Fruit fly (Drosophila melanogaster) whole organism, embryonic: ENCODE results near the gene Larp7.

Source experiments
- Atf-2 ChIP-seq: fragments of 200-800 bp; sonication (Bioruptor generic); optimal IDR thresholded peaks from 2 replicates; lab custom pipeline; 2016; ENCODE audit warnings: missing biosample characterization, missing genetic modification characterization
- B-H2 ChIP-seq: fragments of 200-800 bp; sonication (Bioruptor generic); optimal IDR thresholded peaks from 2 replicates; lab custom pipeline; 2018; ENCODE audit warnings: missing biosample characterization, mild to moderate bottlenecking, missing genetic modification characterization
- CG10462 ChIP-seq: fragments of 200-800 bp; sonication (Bioruptor generic); optimal IDR thresholded peaks from 2 replicates; lab custom pipeline; 2016; ENCODE audit warnings: missing biosample characterization, missing genetic modification characterization
- CG10565 ChIP-seq: fragments of 200-800 bp; sonication (Bioruptor generic); optimal IDR thresholded peaks from 3 replicates; lab custom pipeline; 2016; ENCODE audit warnings: missing biosample characterization, mild to moderate bottlenecking, missing genetic modification characterization
- CG11093 ChIP-seq: fragments of 200-800 bp; sonication (Bioruptor generic); IDR thresholded peaks from 3 replicates; pipeline ENCODE4 v1.3.6; 2022; ENCODE audit warnings: missing biosample characterization, missing genetic modification characterization
- CG11398 ChIP-seq: fragments of 200-800 bp; sonication (Bioruptor generic); optimal IDR thresholded peaks from 2 replicates; lab custom pipeline; 2016; ENCODE audit warnings: missing biosample characterization, missing genetic modification characterization
- CG12659 ChIP-seq: fragments of 200-800 bp; sonication (Bioruptor generic); optimal IDR thresholded peaks from 3 replicates; lab custom pipeline; 2017; ENCODE audit warnings: mild to moderate bottlenecking, missing biosample characterization, missing genetic modification reagents, missing genetic modification characterization
- CG13296 ChIP-seq: fragments of 200-800 bp; sonication (Bioruptor generic); optimal IDR thresholded peaks from 3 replicates; lab custom pipeline; 2018; ENCODE audit warnings: missing biosample characterization, mild to moderate bottlenecking, missing genetic modification characterization
- CG14050 ChIP-seq: fragments of 200-800 bp; sonication (Bioruptor generic); IDR thresholded peaks from 3 replicates; pipeline ENCODE4 v1.3.6; 2022; ENCODE audit warnings: missing biosample characterization, missing genetic modification characterization
- CG14860 ChIP-seq: fragments of 200-800 bp; sonication (Bioruptor generic); IDR thresholded peaks from 3 replicates; pipeline ENCODE4 v1.3.6; 2022; ENCODE audit warnings: missing biosample characterization, missing genetic modification characterization; ENCODE audit not compliant: partially characterized antibody
- CG1603 ChIP-seq: fragments of 200-800 bp; sonication (Bioruptor generic); optimal IDR thresholded peaks from 2 replicates; lab custom pipeline; 2019; ENCODE audit warnings: missing biosample characterization, mild to moderate bottlenecking, missing genetic modification characterization, moderate library complexity
- CG2129 ChIP-seq: fragments of 200-800 bp; sonication (Bioruptor generic); IDR thresholded peaks from 2 replicates; pipeline ENCODE4 v1.3.6; 2022; ENCODE audit warnings: missing biosample characterization, missing genetic modification characterization; ENCODE audit not compliant: partially characterized antibody
- CG2712 ChIP-seq: fragments of 200-800 bp; optimal IDR thresholded peaks from 3 replicates; lab custom pipeline; 2019; ENCODE audit warnings: missing biosample characterization, mild to moderate bottlenecking, missing genetic modification characterization, moderate library complexity
- CG30020 ChIP-seq: fragments of 200-800 bp; optimal IDR thresholded peaks from 2 replicates; lab custom pipeline; 2019; ENCODE audit warnings: missing biosample characterization, mild to moderate bottlenecking, missing genetic modification characterization, moderate library complexity
- CG30403 ChIP-seq: fragments of 200-800 bp; sonication (Bioruptor generic); optimal IDR thresholded peaks from 3 replicates; lab custom pipeline; 2016; ENCODE audit warnings: missing biosample characterization, missing genetic modification characterization
- CG3281 ChIP-seq: fragments of 200-800 bp; sonication (Bioruptor generic); optimal IDR thresholded peaks from 3 replicates; lab custom pipeline; 2017; ENCODE audit warnings: missing biosample characterization, mild to moderate bottlenecking, missing genetic modification characterization
- CG33557 ChIP-seq: fragments of 200-800 bp; sonication (Bioruptor generic); optimal IDR thresholded peaks from 2 replicates; lab custom pipeline; 2019; ENCODE audit warnings: missing biosample characterization, mild to moderate bottlenecking, missing genetic modification characterization, moderate library complexity
- CG3407 ChIP-seq: fragments of 200-800 bp; sonication (Bioruptor generic); optimal IDR thresholded peaks from 2 replicates; lab custom pipeline; 2018; ENCODE audit warnings: missing biosample characterization, mild to moderate bottlenecking, missing genetic modification characterization
- CG4360 ChIP-seq: fragments of 200-800 bp; sonication (Bioruptor generic); IDR thresholded peaks from 2 replicates; pipeline ENCODE4 v1.3.6; 2022; ENCODE audit warnings: missing biosample characterization, missing genetic modification characterization
- CG5245 ChIP-seq: fragments of 200-800 bp; sonication (Bioruptor generic); optimal IDR thresholded peaks from 3 replicates; lab custom pipeline; 2016; ENCODE audit warnings: missing biosample characterization, missing genetic modification characterization
- CG6272 ChIP-seq: fragments of 200-800 bp; sonication (Bioruptor generic); IDR thresholded peaks from 2 replicates; pipeline ENCODE4 v1.3.6; 2022; ENCODE audit warnings: missing biosample characterization, missing genetic modification characterization
- CG7839 ChIP-seq: fragments of 200-800 bp; sonication (Bioruptor generic); optimal IDR thresholded peaks from 3 replicates; lab custom pipeline; 2018; ENCODE audit warnings: missing biosample characterization, mild to moderate bottlenecking, missing genetic modification characterization, moderate library complexity
- CG8388 ChIP-seq: fragments of 200-800 bp; sonication (Bioruptor generic); optimal IDR thresholded peaks from 2 replicates; lab custom pipeline; 2019; ENCODE audit warnings: missing biosample characterization, mild to moderate bottlenecking, missing genetic modification characterization, moderate library complexity
- CG8765 ChIP-seq: fragments of 200-800 bp; sonication (Bioruptor generic); IDR thresholded peaks from 2 replicates; pipeline ENCODE4 v1.3.6; 2022; ENCODE audit warnings: missing biosample characterization, missing genetic modification characterization
- Chrac-16 ChIP-seq: fragments of 200-800 bp; sonication (Bioruptor generic); optimal IDR thresholded peaks from 3 replicates; lab custom pipeline; 2016; ENCODE audit warnings: missing biosample characterization, missing genetic modification characterization
- D19B ChIP-seq: fragments of 200-800 bp; sonication (Bioruptor generic); optimal IDR thresholded peaks from 2 replicates; lab custom pipeline; 2017; ENCODE audit warnings: missing biosample characterization, mild to moderate bottlenecking, missing genetic modification characterization
- Dp ChIP-seq: fragments of 200-800 bp; sonication (Bioruptor generic); optimal IDR thresholded peaks from 2 replicates; lab custom pipeline; 2018; ENCODE audit warnings: missing biosample characterization, mild to moderate bottlenecking, missing genetic modification characterization, moderate library complexity
- Dref ChIP-seq: fragments of 200-800 bp; sonication (Bioruptor generic); IDR thresholded peaks from 2 replicates; pipeline ENCODE4 v1.3.6; 2022; ENCODE audit warnings: missing biosample characterization, missing genetic modification characterization
- Drgx ChIP-seq: fragments of 200-800 bp; sonication (Bioruptor generic); IDR thresholded peaks from 2 replicates; pipeline ENCODE4 v1.3.6; 2022; ENCODE audit warnings: missing biosample characterization, missing genetic modification characterization
- Hr3 ChIP-seq: fragments of 200-800 bp; sonication (Bioruptor generic); optimal IDR thresholded peaks from 3 replicates; lab custom pipeline; 2016; ENCODE audit warnings: missing biosample characterization, missing genetic modification characterization
- Kr ChIP-seq: fragments of 200-800 bp; sonication (Bioruptor generic); optimal IDR thresholded peaks from 2 replicates; lab custom pipeline; 2017; ENCODE audit warnings: missing biosample characterization, mild to moderate bottlenecking, missing genetic modification characterization
- Nf-YC ChIP-seq: fragments of 200-800 bp; optimal IDR thresholded peaks from 3 replicates; lab custom pipeline; 2019; ENCODE audit warnings: missing biosample characterization, mild to moderate bottlenecking, missing genetic modification characterization, moderate library complexity
- Rfx ChIP-seq: fragments of 200-800 bp; sonication (Bioruptor generic); IDR thresholded peaks from 2 replicates; pipeline ENCODE4 v1.3.6; 2022; ENCODE audit warnings: missing biosample characterization, missing genetic modification characterization
- Sry-β ChIP-seq: fragments of 200-800 bp; sonication (Bioruptor generic); optimal IDR thresholded peaks from 2 replicates; lab custom pipeline; 2018; ENCODE audit warnings: missing biosample characterization, mild to moderate bottlenecking, missing genetic modification characterization, moderate library complexity
- crp ChIP-seq, 2 experiments: fragments of 200-800 bp; sonication (Bioruptor generic); optimal IDR thresholded peaks; 2 replicates in 1 of 2; 3 replicates in 1 of 2; lab custom pipeline; 2017; ENCODE audit warnings: missing biosample characterization in 2 of 2, missing genetic modification characterization in 2 of 2, mild to moderate bottlenecking in 1 of 2, moderate library complexity in 1 of 2
- emc ChIP-seq: fragments of 200-800 bp; sonication (Bioruptor generic); optimal IDR thresholded peaks from 2 replicates; lab custom pipeline; 2016; ENCODE audit warnings: missing biosample characterization, missing genetic modification characterization
- gcm ChIP-seq: fragments of 200-800 bp; sonication (Bioruptor generic); optimal IDR thresholded peaks from 2 replicates; lab custom pipeline; 2019; ENCODE audit warnings: missing biosample characterization, mild to moderate bottlenecking, missing genetic modification characterization, moderate library complexity
- gro ChIP-seq: fragments of 200-800 bp; sonication (Bioruptor generic); optimal IDR thresholded peaks from 2 replicates; lab custom pipeline; 2016; ENCODE audit warnings: missing biosample characterization, missing genetic modification characterization
- her ChIP-seq: fragments of 200-800 bp; sonication (Bioruptor generic); optimal IDR thresholded peaks from 2 replicates; lab custom pipeline; 2016; ENCODE audit warnings: missing biosample characterization, missing genetic modification characterization
- lola ChIP-seq, 3 experiments: fragments of >200 bp in 2 of 3; fragments of 200-800 bp in 1 of 3; sonication (Bioruptor generic) in 1 of 3; optimal IDR thresholded peaks; 2 replicates each; lab custom pipeline; 2017 to 2019; ENCODE audit warnings: missing biosample characterization in 3 of 3, missing genetic modification characterization in 3 of 3, mild to moderate bottlenecking in 1 of 3, moderate library complexity in 1 of 3
- org-1 ChIP-seq: fragments of 200-800 bp; sonication (Bioruptor generic); optimal IDR thresholded peaks from 2 replicates; lab custom pipeline; 2017; ENCODE audit warnings: missing biosample characterization, missing genetic modification characterization
- ranshi ChIP-seq: fragments of 200-800 bp; sonication (Bioruptor generic); IDR thresholded peaks from 2 replicates; pipeline ENCODE4 v1.3.6; 2022; ENCODE audit warnings: missing biosample characterization, missing genetic modification characterization
- run ChIP-seq: fragments of 200-800 bp; sonication (Bioruptor generic); optimal IDR thresholded peaks from 3 replicates; lab custom pipeline; 2018; ENCODE audit warnings: missing biosample characterization, mild to moderate bottlenecking, missing genetic modification characterization
- sd ChIP-seq: fragments of 200-800 bp; sonication (Bioruptor generic); optimal IDR thresholded peaks from 3 replicates; lab custom pipeline; 2018; ENCODE audit warnings: missing biosample characterization, mild to moderate bottlenecking, missing genetic modification characterization, moderate library complexity
- sim ChIP-seq: fragments of 200-800 bp; sonication (Bioruptor generic); IDR thresholded peaks from 2 replicates; pipeline ENCODE4 v1.3.6; 2022; ENCODE audit warnings: missing biosample characterization, missing genetic modification characterization
- slou ChIP-seq: fragments of 200-800 bp; sonication (Bioruptor generic); optimal IDR thresholded peaks from 3 replicates; lab custom pipeline; 2016; ENCODE audit warnings: missing biosample characterization, missing genetic modification characterization
- ssp ChIP-seq: fragments of 200-800 bp; sonication (Bioruptor generic); IDR thresholded peaks from 2 replicates; pipeline ENCODE4 v1.3.6; 2022; ENCODE audit warnings: missing biosample characterization, missing genetic modification characterization
- tgo ChIP-seq: fragments of 200-800 bp; sonication (Bioruptor generic); IDR thresholded peaks from 3 replicates; pipeline ENCODE4 v1.3.6; 2022; ENCODE audit warnings: missing biosample characterization, missing genetic modification characterization
- trem ChIP-seq: fragments of 200-800 bp; optimal IDR thresholded peaks from 3 replicates; lab custom pipeline; 2019; ENCODE audit warnings: missing biosample characterization, mild to moderate bottlenecking, missing genetic modification characterization, moderate library complexity
- unpg ChIP-seq: fragments of 200-800 bp; sonication (Bioruptor generic); optimal IDR thresholded peaks from 3 replicates; lab custom pipeline; 2018; ENCODE audit warnings: missing biosample characterization, mild to moderate bottlenecking, missing genetic modification characterization, moderate library complexity
- vvl ChIP-seq: fragments of 200-800 bp; sonication (Bioruptor generic); IDR thresholded peaks from 2 replicates; pipeline ENCODE4 v1.3.6; 2022; ENCODE audit warnings: missing biosample characterization, missing genetic modification characterization

Larp7 gene

dm6 chrX:9272830-9273507, 29.4 kb downstream of the Larp7 start, which contains the start of the genes Cfp1 and Aladin (continued):
- TF ChIP-seq CG11398, result no peak
- TF ChIP-seq Atf-2 (GFP tag; lab: Kevin White, UChicago), result no peak
- no peak for TF ChIP-seq D19B (GFP tag; lab: Kevin White, UChicago)
- TF ChIP-seq Dref, result peak; percentile 61
- no peak for TF ChIP-seq org-1 (GFP tag; lab: Kevin White, UChicago)
- no peak for TF ChIP-seq CG8765 (GFP tag; lab: Robert Waterston, UW)
- TF ChIP-seq tgo (GFP tag; lab: Robert Waterston, UW), result no peak
- TF ChIP-seq CG4360 (GFP tag; lab: Robert Waterston, UW), result no peak
- TF ChIP-seq CG5245 (GFP tag; lab: Kevin White, UChicago), result no peak
- TF ChIP-seq B-H2 (GFP tag; lab: Kevin White, UChicago), result no peak
- TF ChIP-seq CG7839 (tag; lab: Kevin White, UChicago), result no peak
- TF ChIP-seq Nf-YC (tag; lab: Kevin White, UChicago), result no peak
- TF ChIP-seq gro (GFP tag; lab: Kevin White, UChicago), result no peak
- TF ChIP-seq CG8388 (GFP tag; lab: Kevin White, UChicago), result no peak
- TF ChIP-seq CG14050 (GFP tag; lab: Robert Waterston, UW), result no peak
- peak; percentile 13 for TF ChIP-seq trem (tag; lab: Kevin White, UChicago)
- no peak for TF ChIP-seq CG33557 (GFP tag; lab: Kevin White, UChicago)
- no peak for TF ChIP-seq CG3407
- TF ChIP-seq Hr3 (GFP tag; lab: Kevin White, UChicago), result no peak
- TF ChIP-seq CG10462 (GFP tag; lab: Kevin White, UChicago), result no peak
- peak; percentile 27 for TF ChIP-seq CG30020
- TF ChIP-seq unpg (GFP tag; lab: Kevin White, UChicago), result no peak
- no peak for TF ChIP-seq run (tag; lab: Kevin White, UChicago)
- no peak for TF ChIP-seq vvl (GFP tag; lab: Robert Waterston, UW)
- no peak for TF ChIP-seq emc (GFP tag; lab: Kevin White, UChicago)
- no peak for TF ChIP-seq sd (tag; lab: Kevin White, UChicago)
- TF ChIP-seq gcm (GFP tag; lab: Kevin White, UChicago), result no peak
- TF ChIP-seq sim (GFP tag; lab: Robert Waterston, UW), result no peak
- TF ChIP-seq Dp (GFP tag; lab: Kevin White, UChicago), result peak; percentile 66
- TF ChIP-seq CG30403, result peak; percentile 4
- no peak for TF ChIP-seq ranshi (GFP tag; lab: Robert Waterston, UW)
- no peak for TF ChIP-seq CG3281 (GFP tag; lab: Kevin White, UChicago)
- no peak for TF ChIP-seq Drgx (GFP tag; lab: Robert Waterston, UW)
- no peak for TF ChIP-seq CG10565 (GFP tag; lab: Kevin White, UChicago)
- TF ChIP-seq Sry-β (GFP tag; lab: Kevin White, UChicago), result no peak
- no peak for TF ChIP-seq ssp (GFP tag; lab: Robert Waterston, UW)
- peak in 1 of 3 experiments; percentile 5 for TF ChIP-seq lola (GFP tag; optimal IDR thresholded peaks at IDR 0.05; lab: Kevin White, UChicago)
- no peak for TF ChIP-seq Kr (GFP tag; lab: Kevin White, UChicago)
- TF ChIP-seq Rfx, result no peak
- TF ChIP-seq CG2712 (tag; lab: Kevin White, UChicago), result no peak
- no peak for TF ChIP-seq CG6272 (GFP tag; lab: Robert Waterston, UW)
- no peak for TF ChIP-seq CG12659 (GFP tag; lab: Kevin White, UChicago)
- no peak for TF ChIP-seq CG11093 (GFP tag; lab: Robert Waterston, UW)
- no peak for TF ChIP-seq her
- no peak for TF ChIP-seq crp (GFP tag; optimal IDR thresholded peaks at IDR 0.05; lab: Kevin White, UChicago)
- no peak for TF ChIP-seq CG1603 (tag; lab: Kevin White, UChicago)
- TF ChIP-seq Chrac-16 (GFP tag; lab: Kevin White, UChicago), result no peak
- no peak for TF ChIP-seq slou (GFP tag; lab: Kevin White, UChicago)
- no peak for TF ChIP-seq CG13296 (GFP tag; lab: Kevin White, UChicago)
- TF ChIP-seq CG14860 (GFP tag; lab: Robert Waterston, UW), result no peak
- no peak; the same call in 1 of the 2 replicates for TF ChIP-seq CG2129
